Fruit fly (Drosophila melanogaster) whole organism, embryonic: ENCODE measurements around the gene hfw.

Experiments used
- Ada2b ChIP-seq: fragments of 200-800 bp; sonication (Bioruptor generic); IDR thresholded peaks from 2 replicates; pipeline ENCODE4 v1.3.6; 2022; ENCODE audit warnings: missing biosample characterization, missing genetic modification characterization
- B-H1 ChIP-seq: fragments of 200-800 bp; sonication (Bioruptor generic); IDR thresholded peaks from 3 replicates; pipeline ENCODE4 v1.3.6; 2022; ENCODE audit warnings: missing biosample characterization, missing genetic modification characterization
- BtbVII ChIP-seq: fragments of 200-800 bp; sonication (Bioruptor generic); optimal IDR thresholded peaks from 3 replicates; lab custom pipeline; 2017; ENCODE audit warnings: missing biosample characterization, mild to moderate bottlenecking, missing genetic modification characterization
- CG13775 ChIP-seq: fragments of 200-800 bp; sonication (Bioruptor generic); optimal IDR thresholded peaks from 3 replicates; lab custom pipeline; 2017; ENCODE audit warnings: missing biosample characterization, mild to moderate bottlenecking, missing genetic modification characterization
- CG1603 ChIP-seq: fragments of 200-800 bp; sonication (Bioruptor generic); optimal IDR thresholded peaks from 2 replicates; lab custom pipeline; 2019; ENCODE audit warnings: missing biosample characterization, mild to moderate bottlenecking, missing genetic modification characterization, moderate library complexity
- CG1647 ChIP-seq: fragments of 200-800 bp; sonication (Bioruptor generic); optimal IDR thresholded peaks from 3 replicates; lab custom pipeline; 2016; ENCODE audit warnings: missing biosample characterization, missing genetic modification characterization
- CG16779 ChIP-seq: fragments of 200-800 bp; sonication (Bioruptor generic); IDR thresholded peaks from 2 replicates; pipeline ENCODE4 v1.3.6; 2022; ENCODE audit warnings: missing biosample characterization, missing genetic modification characterization
- CG17385 ChIP-seq: fragments of 200-800 bp; sonication (Bioruptor generic); optimal IDR thresholded peaks from 3 replicates; lab custom pipeline; 2018; ENCODE audit warnings: missing biosample characterization, mild to moderate bottlenecking, missing genetic modification characterization
- CG18619 ChIP-seq: fragments of 200-800 bp; sonication (Bioruptor generic); optimal IDR thresholded peaks from 3 replicates; lab custom pipeline; 2017; ENCODE audit warnings: missing biosample characterization, mild to moderate bottlenecking, missing genetic modification characterization
- CG18764 ChIP-seq: fragments of 200-800 bp; sonication (Bioruptor generic); optimal IDR thresholded peaks from 3 replicates; lab custom pipeline; 2016; ENCODE audit warnings: missing biosample characterization, missing genetic modification characterization
- CG2116 ChIP-seq: fragments of 200-800 bp; sonication (Bioruptor generic); optimal IDR thresholded peaks from 3 replicates; lab custom pipeline; 2018; ENCODE audit warnings: missing biosample characterization, mild to moderate bottlenecking, missing genetic modification characterization
- CG2120 ChIP-seq: fragments of 200-800 bp; sonication (Bioruptor generic); optimal IDR thresholded peaks from 3 replicates; lab custom pipeline; 2016; ENCODE audit warnings: missing biosample characterization, missing genetic modification characterization
- CG2199 ChIP-seq: fragments of 200-800 bp; sonication (Bioruptor generic); IDR thresholded peaks from 3 replicates; pipeline ENCODE4 v1.3.6; 2022; ENCODE audit warnings: missing biosample characterization, missing genetic modification characterization
- CG30020 ChIP-seq: fragments of 200-800 bp; optimal IDR thresholded peaks from 2 replicates; lab custom pipeline; 2019; ENCODE audit warnings: missing biosample characterization, mild to moderate bottlenecking, missing genetic modification characterization, moderate library complexity
- CG33557 ChIP-seq: fragments of 200-800 bp; sonication (Bioruptor generic); optimal IDR thresholded peaks from 2 replicates; lab custom pipeline; 2019; ENCODE audit warnings: missing biosample characterization, mild to moderate bottlenecking, missing genetic modification characterization, moderate library complexity
- CG4328 ChIP-seq: fragments of 200-800 bp; sonication (Bioruptor generic); optimal IDR thresholded peaks from 3 replicates; lab custom pipeline; 2017; ENCODE audit warnings: missing biosample characterization, missing genetic modification reagents, missing genetic modification characterization
- CG5245 ChIP-seq: fragments of 200-800 bp; sonication (Bioruptor generic); optimal IDR thresholded peaks from 3 replicates; lab custom pipeline; 2016; ENCODE audit warnings: missing biosample characterization, missing genetic modification characterization
- CG5953 ChIP-seq: fragments of 200-800 bp; sonication (Bioruptor generic); IDR thresholded peaks from 2 replicates; pipeline ENCODE4 v1.3.6; 2022; ENCODE audit warnings: missing biosample characterization, missing genetic modification characterization
- CG7987 ChIP-seq: fragments of 200-800 bp; sonication (Bioruptor generic); optimal IDR thresholded peaks from 2 replicates; lab custom pipeline; 2018; ENCODE audit warnings: missing biosample characterization, mild to moderate bottlenecking, missing genetic modification characterization, moderate library complexity
- CG8290 ChIP-seq, 3 experiments: fragments of 200-800 bp; sonication (Bioruptor generic); optimal IDR thresholded peaks; 2 replicates each; lab custom pipeline; 2016 to 2019; ENCODE audit warnings: missing biosample characterization in 3 of 3, missing genetic modification characterization in 3 of 3, mild to moderate bottlenecking in 2 of 3, moderate library complexity in 1 of 3
- Camta ChIP-seq: fragments of 200-800 bp; sonication (Bioruptor generic); optimal IDR thresholded peaks from 2 replicates; lab custom pipeline; 2016; ENCODE audit warnings: missing biosample characterization, missing genetic modification characterization
- D19B ChIP-seq: fragments of 200-800 bp; sonication (Bioruptor generic); optimal IDR thresholded peaks from 2 replicates; lab custom pipeline; 2017; ENCODE audit warnings: missing biosample characterization, mild to moderate bottlenecking, missing genetic modification characterization
- HHEX ChIP-seq: fragments of 200-800 bp; sonication (Bioruptor generic); optimal IDR thresholded peaks from 3 replicates; lab custom pipeline; 2017; ENCODE audit warnings: missing biosample characterization, mild to moderate bottlenecking, missing genetic modification characterization, missing genetic modification reagents
- HLHmδ ChIP-seq: fragments of 200-800 bp; sonication (Bioruptor generic); optimal IDR thresholded peaks from 2 replicates; lab custom pipeline; 2018; ENCODE audit warnings: missing biosample characterization, mild to moderate bottlenecking, missing genetic modification characterization, moderate library complexity
- Hand ChIP-seq: fragments of 200-800 bp; sonication (Bioruptor generic); optimal IDR thresholded peaks from 2 replicates; lab custom pipeline; 2017; ENCODE audit warnings: mild to moderate bottlenecking, missing biosample characterization, missing genetic modification reagents, missing genetic modification characterization
- Hr51 ChIP-seq, 2 experiments: fragments of 200-800 bp; sonication (Bioruptor generic); optimal IDR thresholded peaks; 2 replicates in 1 of 2; 3 replicates in 1 of 2; lab custom pipeline; 2016 to 2018; ENCODE audit warnings: missing biosample characterization in 2 of 2, missing genetic modification characterization in 2 of 2, mild to moderate bottlenecking in 1 of 2, moderate library complexity in 1 of 2
- Mad ChIP-seq: fragments of 200-800 bp; sonication (Bioruptor generic); optimal IDR thresholded peaks from 2 replicates; lab custom pipeline; 2016; ENCODE audit warnings: missing biosample characterization, missing genetic modification characterization
- Mes4 ChIP-seq: fragments of 200-800 bp; sonication (Bioruptor generic); optimal IDR thresholded peaks from 2 replicates; lab custom pipeline; 2016; ENCODE audit warnings: missing biosample characterization, missing genetic modification characterization
- Mrtf ChIP-seq: fragments of 200-800 bp; sonication (Bioruptor generic); IDR thresholded peaks from 3 replicates; pipeline ENCODE4 v1.3.6; 2022; ENCODE audit warnings: missing biosample characterization, missing genetic modification characterization
- Myb ChIP-seq: fragments of 200-800 bp; sonication (Bioruptor generic); optimal IDR thresholded peaks from 2 replicates; lab custom pipeline; 2016; ENCODE audit warnings: missing biosample characterization, missing genetic modification characterization
- NC2β ChIP-seq: fragments of 200-800 bp; sonication (Bioruptor generic); optimal IDR thresholded peaks from 2 replicates; lab custom pipeline; 2016; ENCODE audit warnings: missing biosample characterization, missing genetic modification characterization
- Nf-YB ChIP-seq: fragments of 200-800 bp; sonication (Bioruptor generic); optimal IDR thresholded peaks from 3 replicates; lab custom pipeline; 2019; ENCODE audit warnings: missing biosample characterization, mild to moderate bottlenecking, missing genetic modification characterization, moderate library complexity
- Rx ChIP-seq: fragments of 200-800 bp; sonication (Bioruptor generic); IDR thresholded peaks from 2 replicates; pipeline ENCODE4 v1.3.6; 2022; ENCODE audit warnings: missing biosample characterization, missing genetic modification characterization
- ab ChIP-seq: fragments of 200-800 bp; sonication (Bioruptor generic); optimal IDR thresholded peaks from 2 replicates; lab custom pipeline; 2016; ENCODE audit warnings: missing biosample characterization, missing genetic modification characterization
- ara ChIP-seq: fragments of 200-800 bp; sonication (Bioruptor generic); IDR thresholded peaks from 2 replicates; pipeline ENCODE4 v1.3.6; 2022; ENCODE audit warnings: missing biosample characterization, missing genetic modification characterization
- ash1 ChIP-seq: fragments of 200-800 bp; sonication (Bioruptor generic); optimal IDR thresholded peaks from 2 replicates; lab custom pipeline; 2018; ENCODE audit warnings: missing biosample characterization, mild to moderate bottlenecking, missing genetic modification characterization
- bigmax ChIP-seq: fragments of 200-800 bp; sonication (Bioruptor generic); optimal IDR thresholded peaks from 2 replicates; lab custom pipeline; 2018; ENCODE audit warnings: missing biosample characterization, mild to moderate bottlenecking, missing genetic modification characterization
- bsh ChIP-seq, 2 experiments: fragments of 200-800 bp; sonication (Bioruptor generic); optimal IDR thresholded peaks; 2 replicates each; lab custom pipeline; 2017 to 2018; ENCODE audit warnings: mild to moderate bottlenecking in 2 of 2, missing biosample characterization in 2 of 2, missing genetic modification characterization in 2 of 2, moderate library complexity in 1 of 2
- cad ChIP-seq: fragments of >200 bp; optimal IDR thresholded peaks from 2 replicates; lab custom pipeline; 2017; ENCODE audit warnings: missing biosample characterization, missing genetic modification characterization
- chm ChIP-seq: fragments of 200-800 bp; sonication (Bioruptor generic); IDR thresholded peaks from 2 replicates; pipeline ENCODE4 v1.3.6; 2022; ENCODE audit warnings: missing biosample characterization, missing genetic modification characterization
- crp ChIP-seq, 2 experiments: fragments of 200-800 bp; sonication (Bioruptor generic); optimal IDR thresholded peaks; 2 replicates in 1 of 2; 3 replicates in 1 of 2; lab custom pipeline; 2017; ENCODE audit warnings: missing biosample characterization in 2 of 2, missing genetic modification characterization in 2 of 2, mild to moderate bottlenecking in 1 of 2, moderate library complexity in 1 of 2
- dan ChIP-seq: fragments of 200-800 bp; sonication (Bioruptor generic); IDR thresholded peaks from 2 replicates; pipeline ENCODE4 v1.3.6; 2022; ENCODE audit warnings: missing biosample characterization, missing genetic modification characterization
- emc ChIP-seq: fragments of 200-800 bp; sonication (Bioruptor generic); optimal IDR thresholded peaks from 2 replicates; lab custom pipeline; 2016; ENCODE audit warnings: missing biosample characterization, missing genetic modification characterization
- fu2 ChIP-seq: fragments of 200-800 bp; sonication (Bioruptor generic); optimal IDR thresholded peaks from 2 replicates; lab custom pipeline; 2016; ENCODE audit warnings: missing biosample characterization, missing genetic modification characterization
- pzg ChIP-seq: fragments of 200-800 bp; sonication (Bioruptor generic); optimal IDR thresholded peaks from 3 replicates; lab custom pipeline; 2018; ENCODE audit warnings: missing biosample characterization, mild to moderate bottlenecking, missing genetic modification characterization, moderate library complexity
- run ChIP-seq: fragments of 200-800 bp; sonication (Bioruptor generic); optimal IDR thresholded peaks from 3 replicates; lab custom pipeline; 2018; ENCODE audit warnings: missing biosample characterization, mild to moderate bottlenecking, missing genetic modification characterization
- shn ChIP-seq: fragments of 200-800 bp; sonication (Bioruptor generic); optimal IDR thresholded peaks from 3 replicates; lab custom pipeline; 2016; ENCODE audit warnings: missing biosample characterization, missing genetic modification characterization
- trh ChIP-seq: fragments of 200-800 bp; sonication (Bioruptor generic); optimal IDR thresholded peaks from 2 replicates; lab custom pipeline; 2016; ENCODE audit warnings: missing biosample characterization, missing genetic modification characterization
- unc-4 ChIP-seq: fragments of 200-800 bp; sonication (Bioruptor generic); IDR thresholded peaks from 2 replicates; pipeline ENCODE4 v1.3.6; 2022; ENCODE audit warnings: missing biosample characterization, missing genetic modification characterization; ENCODE audit not compliant: partially characterized antibody
- zen ChIP-seq: fragments of 200-800 bp; sonication (Bioruptor generic); optimal IDR thresholded peaks from 3 replicates; lab custom pipeline; 2018; ENCODE audit warnings: missing biosample characterization, mild to moderate bottlenecking, missing genetic modification characterization, moderate library complexity

Gene hfw

dm6 chrX:1669214-1669613 lies at the start of gene hfw, which contains the start of gene CG3740 (continued):
- peak; percentile 42 for TF ChIP-seq CG17385 (GFP tag; lab: Kevin White, UChicago)
- TF ChIP-seq CG4328 (GFP tag; lab: Kevin White, UChicago): no peak
- peak; percentile 51; the same call in 1 of the 3 replicates for TF ChIP-seq Mrtf (GFP tag; lab: Robert Waterston, UW)
- no peak for TF ChIP-seq Myb (GFP tag; lab: Kevin White, UChicago)
- TF ChIP-seq ara (GFP tag; lab: Robert Waterston, UW): peak; percentile 74
- TF ChIP-seq bigmax (GFP tag; lab: Kevin White, UChicago): no peak
- TF ChIP-seq cad: no peak
- TF ChIP-seq crp (GFP tag; optimal IDR thresholded peaks at IDR 0.05; lab: Kevin White, UChicago): peak in 1 of 2 experiments; percentile 24
- TF ChIP-seq CG18764 (GFP tag; lab: Kevin White, UChicago): peak; percentile 62
- 0 out of 2 replicates have a peak, but pooled peaks have one; percentile 29 for TF ChIP-seq CG16779 (GFP tag; lab: Robert Waterston, UW)
- TF ChIP-seq fu2: no peak
- 0 out of 3 replicates have a peak, but pooled peaks have one; percentile 34 for TF ChIP-seq CG2199 (GFP tag; lab: Robert Waterston, UW)
- TF ChIP-seq run (tag; lab: Kevin White, UChicago): no peak
- peak; percentile 12 for TF ChIP-seq D19B (GFP tag; lab: Kevin White, UChicago)
- peak; percentile 47 for TF ChIP-seq CG18619 (GFP tag; lab: Kevin White, UChicago)
- TF ChIP-seq CG8290 (GFP tag; optimal IDR thresholded peaks at IDR 0.05; lab: Kevin White, UChicago): peak; percentile 51
- peak in 1 of 2 experiments; percentile 29 for TF ChIP-seq CG8290 (tag; optimal IDR thresholded peaks at IDR 0.05; lab: Kevin White, UChicago)
- no peak for TF ChIP-seq ash1 (GFP tag; lab: Kevin White, UChicago)
- peak; percentile 65 for TF ChIP-seq Rx
- no peak for TF ChIP-seq ab
- peak in 1 of 2 experiments; percentile 70 for TF ChIP-seq bsh (GFP tag; optimal IDR thresholded peaks at IDR 0.05; lab: Kevin White, UChicago)
- TF ChIP-seq CG1603 (tag; lab: Kevin White, UChicago): no peak
- peak; percentile 68 for TF ChIP-seq zen (tag; lab: Kevin White, UChicago)
- TF ChIP-seq Ada2b (GFP tag; lab: Robert Waterston, UW): peak; percentile 79
- TF ChIP-seq CG13775 (GFP tag; lab: Kevin White, UChicago): peak; percentile 79
- TF ChIP-seq Nf-YB (GFP tag; lab: Kevin White, UChicago): peak; percentile 39
- peak; percentile 41 for TF ChIP-seq pzg
- peak; percentile 53 for TF ChIP-seq CG30020 (tag; lab: Kevin White, UChicago)
- peak; percentile 94 for TF ChIP-seq unc-4
- TF ChIP-seq CG33557 (GFP tag; lab: Kevin White, UChicago): peak; percentile 44
- TF ChIP-seq Hand: no peak
- peak; percentile 75 for TF ChIP-seq CG2120
- TF ChIP-seq Hr51 (GFP tag; optimal IDR thresholded peaks at IDR 0.05; lab: Kevin White, UChicago): peak; percentile 22 to 66
- no peak for TF ChIP-seq CG7987
- peak; percentile 33 for TF ChIP-seq CG5245 (GFP tag; lab: Kevin White, UChicago)
- TF ChIP-seq Mad (GFP tag; lab: Kevin White, UChicago): peak; percentile 37
- peak; percentile 55; the same call in 1 of the 2 replicates for TF ChIP-seq CG5953
- TF ChIP-seq trh (GFP tag; lab: Kevin White, UChicago): peak; percentile 29
- no peak for TF ChIP-seq emc (GFP tag; lab: Kevin White, UChicago)
- TF ChIP-seq Mes4: no peak
- TF ChIP-seq BtbVII: no peak
- no peak for TF ChIP-seq dan (GFP tag; lab: Robert Waterston, UW)
- peak; percentile 71 for TF ChIP-seq CG2116 (GFP tag; lab: Kevin White, UChicago)
- peak; percentile 44 for TF ChIP-seq HHEX
- TF ChIP-seq Camta (GFP tag; lab: Kevin White, UChicago): no peak
- no peak for TF ChIP-seq NC2β (GFP tag; lab: Kevin White, UChicago)
- no peak for TF ChIP-seq HLHmδ (GFP tag; lab: Kevin White, UChicago)
- peak; percentile 48; the same call in 2 of the 3 replicates for TF ChIP-seq B-H1
- no peak for TF ChIP-seq shn (GFP tag; lab: Kevin White, UChicago)
- TF ChIP-seq CG1647 (GFP tag; lab: Kevin White, UChicago): no peak
- TF ChIP-seq chm (GFP tag; lab: Robert Waterston, UW): no peak
